Fruit fly (Drosophila melanogaster) whole organism, adult: ENCODE measurements around the gene PPP4R2r.

Experiments used
- CG11617 ChIP-seq: fragments of 200-800 bp; sonication (Bioruptor generic); optimal IDR thresholded peaks from 2 replicates; lab custom pipeline; 2017; ENCODE audit warnings: mild to moderate bottlenecking, missing biosample characterization, missing genetic modification reagents, missing genetic modification characterization
- CG14711 ChIP-seq: fragments of 200-800 bp; sonication (Bioruptor generic); optimal IDR thresholded peaks from 2 replicates; lab custom pipeline; 2018; ENCODE audit warnings: missing biosample characterization, mild to moderate bottlenecking, missing genetic modification characterization, moderate library complexity
- CG33017 ChIP-seq: fragments of 200-800 bp; sonication (Bioruptor generic); optimal IDR thresholded peaks from 2 replicates; lab custom pipeline; 2018; ENCODE audit warnings: missing biosample characterization, mild to moderate bottlenecking, missing genetic modification characterization, moderate library complexity
- CG5204 ChIP-seq: fragments of 200-800 bp; sonication (Bioruptor generic); optimal IDR thresholded peaks from 2 replicates; lab custom pipeline; 2016; ENCODE audit warnings: missing biosample characterization, missing genetic modification characterization
- CG7045 ChIP-seq: fragments of 200-800 bp; sonication (Bioruptor generic); optimal IDR thresholded peaks from 2 replicates; lab custom pipeline; 2017; ENCODE audit warnings: missing biosample characterization, mild to moderate bottlenecking, missing genetic modification characterization
- CG7101 ChIP-seq: fragments of 200-800 bp; sonication (Bioruptor generic); optimal IDR thresholded peaks from 2 replicates; lab custom pipeline; 2018; ENCODE audit warnings: missing biosample characterization, mild to moderate bottlenecking, missing genetic modification characterization, moderate library complexity
- Crg-1 ChIP-seq: fragments of 200-800 bp; sonication (Bioruptor generic); optimal IDR thresholded peaks from 2 replicates; lab custom pipeline; 2016; ENCODE audit warnings: missing biosample characterization, missing genetic modification characterization
- Mnt ChIP-seq: fragments of 200-800 bp; sonication (Bioruptor generic); optimal IDR thresholded peaks from 2 replicates; lab custom pipeline; 2016; ENCODE audit warnings: missing biosample characterization, mild to moderate bottlenecking, missing genetic modification characterization
- kay ChIP-seq: fragments of 200-800 bp; sonication (Bioruptor generic); peaks from one replicate; lab custom pipeline; 2016; ENCODE audit warnings: missing biosample characterization, missing genetic modification characterization, borderline replicate concordance
- ovo ChIP-seq: fragments of 200-800 bp; sonication (Bioruptor generic); optimal IDR thresholded peaks from 2 replicates; lab custom pipeline; 2016; ENCODE audit warnings: missing biosample characterization, missing genetic modification characterization
- pad ChIP-seq: fragments of 200-800 bp; sonication (Bioruptor generic); optimal IDR thresholded peaks from 3 replicates; lab custom pipeline; 2017; ENCODE audit warnings: missing biosample characterization, missing genetic modification characterization, mild to moderate bottlenecking, moderate library complexity, missing genetic modification reagents
- tj ChIP-seq: fragments of 200-800 bp; sonication (Bioruptor generic); optimal IDR thresholded peaks from 3 replicates; lab custom pipeline; 2017; ENCODE audit warnings: missing biosample characterization, mild to moderate bottlenecking, missing genetic modification characterization, moderate library complexity

- TF ChIP-seq pad (GFP tag; lab: Kevin White, UChicago) (no peak), CG7045 (no peak), Mnt (GFP tag; lab: Kevin White, UChicago) (no peak), CG33017 (no peak), CG11617 (GFP tag; lab: Kevin White, UChicago) (no peak), tj (GFP tag; lab: Kevin White, UChicago) (no peak), ovo (GFP tag; lab: Kevin White, UChicago) (no peak), kay (GFP tag; lab: Kevin White, UChicago) (no peak), CG5204 (GFP tag; lab: Kevin White, UChicago) (no peak), Crg-1 (GFP tag; lab: Kevin White, UChicago) (no peak), CG14711 (tag; lab: Kevin White, UChicago) (no peak), CG7101 (tag; lab: Kevin White, UChicago) (no peak)
Observed at dm6 chrX:10432712-10433111, 45.9 kb upstream of the PPP4R2r start, which contains the start of gene CG12640.
